Fruit fly (Drosophila melanogaster) whole organism, pupa: ENCODE results near the gene CG11842.

ENCODE experiments used
- CG12605 ChIP-seq: fragments of 200-800 bp; sonication (Bioruptor generic); IDR thresholded peaks from 2 replicates; pipeline ENCODE4 v1.3.6; 2022; ENCODE audit warnings: missing biosample characterization, missing genetic modification characterization
- CG13204 ChIP-seq: fragments of 200-800 bp; sonication (Bioruptor generic); optimal IDR thresholded peaks from 2 replicates; lab custom pipeline; 2018; ENCODE audit warnings: missing biosample characterization, mild to moderate bottlenecking, missing genetic modification characterization, moderate library complexity
- CG14655 ChIP-seq: fragments of 200-800 bp; sonication (Bioruptor generic); optimal IDR thresholded peaks from 3 replicates; lab custom pipeline; 2017; ENCODE audit warnings: mild to moderate bottlenecking, missing biosample characterization, missing genetic modification reagents, missing genetic modification characterization
- CG15710 ChIP-seq: fragments of 200-800 bp; sonication (Bioruptor generic); optimal IDR thresholded peaks from 2 replicates; lab custom pipeline; 2018; ENCODE audit warnings: missing biosample characterization, mild to moderate bottlenecking, missing genetic modification characterization, moderate library complexity
- CG32121 ChIP-seq: fragments of 200-800 bp; sonication (Bioruptor generic); IDR thresholded peaks from 2 replicates; pipeline ENCODE4 v1.3.6; 2022; ENCODE audit warnings: missing biosample characterization, missing genetic modification characterization
- CG9948 ChIP-seq: fragments of 200-800 bp; sonication (Bioruptor generic); optimal IDR thresholded peaks from 2 replicates; lab custom pipeline; 2018; ENCODE audit warnings: missing biosample characterization, mild to moderate bottlenecking, missing genetic modification characterization, moderate library complexity
- D1 ChIP-seq: fragments of 200-800 bp; sonication (Bioruptor generic); optimal IDR thresholded peaks from 2 replicates; lab custom pipeline; 2018; ENCODE audit warnings: missing biosample characterization, mild to moderate bottlenecking, missing genetic modification characterization, moderate library complexity
- EcR ChIP-seq: fragments of 200-800 bp; sonication (Bioruptor generic); optimal IDR thresholded peaks from 3 replicates; lab custom pipeline; 2019; ENCODE audit warnings: missing biosample characterization, missing genetic modification characterization, mild to moderate bottlenecking, moderate library complexity, missing genetic modification reagents
- Ets98B ChIP-seq: fragments of 200-800 bp; sonication (Bioruptor generic); IDR thresholded peaks from 2 replicates; pipeline ENCODE4 v1.3.6; 2022; ENCODE audit warnings: missing biosample characterization, missing genetic modification characterization
- Pif1A ChIP-seq: fragments of 200-800 bp; sonication (Bioruptor generic); optimal IDR thresholded peaks from 3 replicates; lab custom pipeline; 2016; ENCODE audit warnings: missing biosample characterization, missing genetic modification characterization
- Pif1B ChIP-seq: fragments of 200-800 bp; sonication (Bioruptor generic); optimal IDR thresholded peaks from 3 replicates; lab custom pipeline; 2016; ENCODE audit warnings: missing biosample characterization, missing genetic modification characterization
- Snoo ChIP-seq: fragments of 200-800 bp; sonication (Bioruptor generic); optimal IDR thresholded peaks from 3 replicates; lab custom pipeline; 2017; ENCODE audit warnings: missing biosample characterization, mild to moderate bottlenecking, missing genetic modification characterization, inconsistent platforms
- gl ChIP-seq: fragments of 200-800 bp; sonication (Bioruptor generic); optimal IDR thresholded peaks from 2 replicates; lab custom pipeline; 2018; ENCODE audit warnings: missing biosample characterization, mild to moderate bottlenecking, missing genetic modification characterization
- rn ChIP-seq: fragments of 200-800 bp; sonication (Bioruptor generic); IDR thresholded peaks from 2 replicates; pipeline ENCODE4 v1.3.6; 2022; ENCODE audit warnings: missing biosample characterization, missing genetic modification characterization

- TF ChIP-seq EcR (GFP tag; lab: Kevin White, UChicago) (no peak), Pif1B (GFP tag; lab: Kevin White, UChicago) (no peak), CG14655 (peak; percentile 82), D1 (tag; lab: Kevin White, UChicago) (no peak), gl (tag; lab: Kevin White, UChicago) (peak; percentile 78), Pif1A (GFP tag; lab: Kevin White, UChicago) (no peak), CG12605 (GFP tag; lab: Robert Waterston, UW) (peak; percentile 87), Ets98B (GFP tag; lab: Robert Waterston, UW) (peak; percentile 82), CG9948 (tag; lab: Kevin White, UChicago) (peak; percentile 64), CG15710 (tag; lab: Kevin White, UChicago) (peak; percentile 73), Snoo (tag; lab: Kevin White, UChicago) (peak; percentile 67), rn (GFP tag; lab: Robert Waterston, UW) (peak; percentile 56; the same call in 1 of the 2 replicates), CG32121 (peak; percentile 85), CG13204 (no peak)
Observed at dm6 chr3R:29055710-29056109, 3.2 kb downstream of the CG11842 start, which contains the start of gene Sirt7.
